Worm (Caenorhabditis elegans) whole organism, young adult: ENCODE data around the gene T08A9.13.
A peak's percentile ranks its signal among the peaks of the same experiment; 100 is the strongest.

Source experiments
- B0261.1 ChIP-seq: sonication (generic microtip); optimal IDR thresholded peaks from 2 replicates; lab custom pipeline; 2016; ENCODE audit warnings: mild to moderate bottlenecking, missing genetic modification characterization, moderate library complexity, missing compliant biosample characterization
- C06A6.2 ChIP-seq: fragments of 200-800 bp; sonication (Bioruptor generic); conservative IDR thresholded peaks from 2 replicates; pipeline ENCODE4 v1.3.6; 2022; ENCODE audit warnings: missing genetic modification characterization, missing compliant biosample characterization
- Y53G8AR.9 ChIP-seq: fragments of 200-800 bp; sonication (Bioruptor generic); conservative IDR thresholded peaks from 2 replicates; pipeline ENCODE4 v1.3.6; 2022; ENCODE audit warnings: missing genetic modification reagents, missing genetic modification characterization, missing compliant biosample characterization
- dpl-1 ChIP-seq: fragments of 150-350 bp; optimal IDR thresholded peaks from 2 replicates; lab custom pipeline; 2014; ENCODE audit warnings: missing biosample characterization, missing genetic modification reagents, missing genetic modification characterization
- ekl-4 ChIP-seq: fragments of 200-800 bp; sonication (Bioruptor generic); IDR thresholded peaks from 2 replicates; pipeline ENCODE4 v1.3.6; 2022; ENCODE audit warnings: missing genetic modification reagents, missing genetic modification characterization, missing compliant biosample characterization
- hsf-1 ChIP-seq: fragments of 200-800 bp; sonication (Bioruptor generic); IDR thresholded peaks from 2 replicates; pipeline ENCODE4 v1.3.6; 2022; ENCODE audit warnings: missing genetic modification reagents, missing genetic modification characterization, missing compliant biosample characterization
- nfya-1 ChIP-seq: sonication (generic microtip); optimal IDR thresholded peaks from 2 replicates; lab custom pipeline; 2017; ENCODE audit warnings: antibody characterized with exemption, missing compliant biosample characterization, missing genetic modification characterization, borderline replicate concordance; ENCODE audit not compliant: insufficient read depth
- pbrm-1 ChIP-seq: fragments of 200-800 bp; sonication (Bioruptor generic); IDR thresholded peaks from 2 replicates; pipeline ENCODE4 v1.3.6; 2022; ENCODE audit warnings: missing genetic modification reagents, missing genetic modification characterization, missing compliant biosample characterization
- ztf-28 ChIP-seq: fragments of 200-800 bp; sonication (Bioruptor generic); IDR thresholded peaks from 2 replicates; pipeline ENCODE4 v1.3.6; 2022; ENCODE audit warnings: missing genetic modification reagents, missing genetic modification characterization, missing compliant biosample characterization

DNA sequence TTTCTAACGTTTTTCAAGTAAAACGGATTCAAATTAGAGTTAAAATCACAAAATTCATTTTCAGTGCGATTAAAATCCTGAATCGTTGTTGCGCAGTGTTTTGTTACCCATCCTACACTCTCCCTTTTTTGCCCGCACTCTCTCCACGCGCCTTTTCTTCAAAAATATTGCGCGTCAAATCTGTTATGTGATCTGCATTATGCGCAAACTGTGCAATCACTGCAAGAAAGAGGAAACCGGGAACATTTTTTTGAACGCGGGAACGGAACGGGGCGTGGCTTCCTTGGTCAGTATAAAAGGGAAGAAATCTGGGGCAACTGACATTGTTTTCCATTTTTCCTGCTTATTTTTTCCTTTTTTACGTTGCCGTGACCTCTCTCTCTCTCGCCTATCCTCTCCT, 18.2 kb upstream of the T08A9.13 start:
- TF ChIP-seq dpl-1 (GFP tag; lab: Kevin White, UChicago) = peak; percentile 3
- TF ChIP-seq pbrm-1 (GFP tag; lab: Robert Waterston, UW) = no peak
- no peak for TF ChIP-seq ztf-28 (GFP tag; lab: Robert Waterston, UW)
- TF ChIP-seq B0261.1 (tag; lab: Kevin White, UChicago) = no peak
- TF ChIP-seq ekl-4 = no peak
- no peak for TF ChIP-seq Y53G8AR.9 (GFP tag; lab: Robert Waterston, UW)
- TF ChIP-seq hsf-1 (GFP tag; lab: Robert Waterston, UW) = no peak
- TF ChIP-seq C06A6.2 (GFP tag; lab: Robert Waterston, UW) = no peak
- no peak for TF ChIP-seq nfya-1 (tag; lab: Kevin White, UChicago)
